Worm (Caenorhabditis elegans): ENCODE measurements around the gene otpl-3.
"Not testable (repeated sequence)": the region's sequence is repeated elsewhere in the genome, so short reads cannot be mapped to it uniquely, and the experiment has no call there.

Gene otpl-3

DNA sequence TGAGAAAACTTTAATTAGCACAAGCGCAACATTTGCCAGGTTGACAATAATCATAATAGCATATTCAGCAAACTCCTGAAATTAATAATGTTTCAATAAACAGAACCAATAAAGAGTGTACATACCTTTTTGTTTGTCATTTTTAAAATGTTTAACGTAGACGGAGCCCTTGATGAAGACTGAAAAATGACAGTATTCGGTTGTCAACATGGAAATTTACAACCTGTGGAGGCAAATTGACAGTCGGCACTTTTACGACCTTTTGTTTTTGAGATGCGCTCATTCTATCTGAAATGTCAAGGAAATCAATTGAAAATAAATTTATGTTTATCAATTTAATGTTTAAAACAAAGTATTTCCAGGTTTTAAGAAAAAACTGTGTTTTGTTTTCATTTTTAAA lies 40.1 kb downstream of the otpl-3 start:
- no peak for TF ChIP-seq unc-62 (GFP tag; optimal IDR thresholded peaks at IDR 0.05)

DNA sequence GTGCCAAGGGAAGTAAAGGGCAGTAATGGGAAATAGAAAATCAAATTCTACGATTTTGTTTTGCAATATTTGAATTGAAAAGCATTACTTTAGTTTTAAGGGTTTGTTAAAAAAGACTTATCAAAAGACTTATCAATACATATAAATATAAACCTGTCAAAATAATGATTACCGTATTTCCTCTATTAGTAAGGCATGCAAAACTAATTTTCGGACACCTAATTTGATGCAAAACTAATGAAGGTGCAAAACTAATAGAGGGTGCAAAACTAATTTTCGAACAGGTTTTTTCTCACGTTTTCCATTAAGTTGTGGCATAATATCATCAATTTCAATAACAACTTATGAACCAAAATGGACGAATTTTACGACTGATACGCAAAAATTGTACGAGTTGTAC lies 42.8 kb downstream of the otpl-3 start, which contains the start of gene F41C6.6:
Gene F41C6.6, minus strand, starts transcription at position 101 of the 400 bp plus-strand sequence.
- TF ChIP-seq unc-62 (GFP tag; optimal IDR thresholded peaks at IDR 0.05), result not testable (repeated sequence)

DNA sequence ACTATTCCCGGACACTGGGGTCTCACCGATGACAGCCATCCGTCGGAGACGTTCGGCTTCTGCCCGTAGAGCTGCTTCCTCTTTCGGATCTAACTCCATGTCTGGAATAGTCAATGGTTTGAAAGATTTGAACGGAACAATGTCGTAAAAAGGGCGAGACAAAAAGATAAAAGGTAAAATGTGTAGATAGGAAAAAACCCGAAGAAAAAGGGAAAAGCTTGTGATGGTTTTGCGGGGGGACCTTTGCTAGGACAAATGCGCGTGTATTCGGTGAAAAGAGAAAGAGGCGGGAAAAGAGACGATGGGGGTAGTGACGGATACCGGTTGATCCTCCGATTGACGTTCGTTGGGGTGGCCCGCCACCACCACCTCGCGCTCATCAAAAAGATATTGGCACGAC lies 47.1 kb downstream of the otpl-3 start, which contains the start of gene col-173:
Gene col-173, minus strand, starts transcription at position 101 of the 400 bp plus-strand sequence.
- TF ChIP-seq unc-62 (GFP tag; optimal IDR thresholded peaks at IDR 0.05), result no peak

DNA sequence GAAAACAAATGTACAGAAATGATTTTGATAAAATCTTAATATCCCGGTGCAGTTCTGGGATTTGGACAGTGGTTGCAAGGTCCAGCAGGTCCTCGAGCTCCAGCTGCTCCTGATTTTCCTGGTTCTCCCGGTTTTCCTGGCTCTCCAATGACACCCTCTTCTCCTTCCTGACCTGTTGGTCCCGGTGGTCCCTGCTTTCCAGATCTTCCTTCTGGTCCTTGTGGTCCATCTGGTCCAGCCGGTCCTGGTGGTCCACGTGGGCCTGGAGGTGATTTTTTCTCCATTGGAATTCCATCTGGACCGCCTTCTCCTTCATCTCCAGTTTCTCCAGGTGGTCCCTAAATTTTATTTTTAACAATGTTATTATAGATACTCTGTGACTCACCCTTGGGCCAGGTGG lies 49.3 kb downstream of the otpl-3 start:
- no peak for TF ChIP-seq unc-62 (GFP tag; optimal IDR thresholded peaks at IDR 0.05)

DNA sequence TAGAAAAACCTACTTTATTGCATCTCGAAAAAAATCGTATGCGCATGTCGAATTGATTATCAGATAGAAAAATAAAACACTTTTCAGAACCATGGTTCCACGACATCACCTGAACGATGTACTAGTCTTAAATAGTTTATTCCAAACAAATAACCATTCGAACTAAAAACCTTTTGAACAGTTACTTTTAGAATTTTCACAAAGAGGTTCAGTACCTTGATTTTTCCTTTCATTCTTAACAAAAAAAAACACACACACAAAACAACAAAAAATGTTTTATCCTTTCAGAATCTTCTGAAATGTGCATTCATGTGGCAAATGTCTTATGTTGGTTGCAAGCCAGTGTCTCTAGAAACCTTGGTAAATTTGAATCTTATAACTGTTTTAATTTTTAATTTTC lies 49.8 kb downstream of the otpl-3 start, which contains the start of gene F41C6.4:
Gene F41C6.4, minus strand, starts transcription at position 101 of the 400 bp plus-strand sequence.
- TF ChIP-seq unc-62 (GFP tag; optimal IDR thresholded peaks at IDR 0.05), result no peak
